Worm (Caenorhabditis elegans): ENCODE results near the gene R102.6.

DNA sequence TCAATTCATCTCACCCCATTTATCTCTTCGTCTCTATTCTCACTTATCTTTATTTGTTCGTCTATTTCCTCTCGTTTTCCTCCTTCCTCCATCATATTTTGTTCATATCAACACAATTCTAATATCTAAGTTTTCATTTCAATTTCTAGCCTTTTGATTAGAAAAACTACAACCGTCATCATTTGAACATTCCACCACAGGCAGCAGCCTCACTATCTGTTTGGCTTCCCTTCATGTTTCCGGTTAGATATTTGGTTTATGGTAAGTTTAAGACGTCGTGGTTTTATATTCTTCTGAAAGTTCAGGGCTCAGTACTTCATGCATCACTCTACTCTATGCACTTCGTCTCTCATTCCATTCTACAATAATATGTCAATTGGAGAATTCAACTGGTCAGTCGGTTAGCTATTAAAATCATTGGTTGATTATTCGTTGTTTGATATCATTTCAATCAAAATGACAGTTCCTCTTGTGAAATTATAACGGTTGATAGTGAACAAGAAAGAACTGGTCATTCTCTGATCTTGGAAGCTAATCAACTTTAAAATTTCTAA, 49.1 kb downstream of the R102.6 start, which contains the start of gene K08C7.1:
- TF ChIP-seq W03F9.2 (tag; optimal IDR thresholded peaks at IDR 0.05): no peak
- TF ChIP-seq him-1 (tag; optimal IDR thresholded peaks at IDR 0.05): no peak

Measured in whole organism, L4/young adult.